Worm (Caenorhabditis elegans) whole organism, dauer: Measurements from ENCODE around the gene srd-18.

Experiments
- unc-62 ChIP-seq: sonication (generic microtip); optimal IDR thresholded peaks from 2 replicates; lab custom pipeline; 2017; ENCODE audit warnings: missing biosample characterization, missing genetic modification reagents, missing genetic modification characterization

srd-18 gene

ce11 chrV:13437473-13438074 is 10.9 kb upstream of the srd-18 start, which contains the start of gene mes-4:
Gene mes-4 (minus strand): TSS chrV:13437545.
- no peak for TF ChIP-seq unc-62

ce11 chrV:13432364-13432763 is 5.7 kb upstream of the srd-18 start, which contains the start of gene srd-17:
Gene srd-17 (minus strand): TSS chrV:13432714.
- no peak for TF ChIP-seq unc-62

ce11 chrV:13428660-13429059 is 2.0 kb upstream of the srd-18 start, which contains the start of gene srd-19:
Gene srd-19 (minus strand): TSS chrV:13428760.
- TF ChIP-seq unc-62, result no peak

ce11 chrV:13427378-13427777 is 714 bp upstream of the srd-18 start:
- no peak for TF ChIP-seq unc-62

ce11 chrV:13423608-13424007 is 3.1 kb downstream of the srd-18 start, which contains the start of gene srv-10:
Gene srv-10 (plus strand): TSS chrV:13423908.
- TF ChIP-seq unc-62, result no peak

ce11 chrV:13423045-13423444 is 3.6 kb downstream of the srd-18 start, which contains the start of gene srv-9:
Gene srv-9 (minus strand): TSS chrV:13423145.
- no peak for TF ChIP-seq unc-62

ce11 chrV:13421697-13422096 is 5.0 kb downstream of the srd-18 start:
- TF ChIP-seq unc-62, result no peak

ce11 chrV:13420640-13421039 is 6.0 kb downstream of the srd-18 start, which contains the start of gene srv-8:
Gene srv-8 (minus strand): TSS chrV:13420740.
- TF ChIP-seq unc-62, result no peak

- no peak for TF ChIP-seq unc-62
Observed at ce11 chrV:13417513-13417912, 9.2 kb downstream of the srd-18 start, which contains the start of gene F53F1.6. Gene F53F1.6 (minus strand): TSS chrV:13417613.

ce11 chrV:13416076-13416475 is 10.6 kb downstream of the srd-18 start:
- no peak for TF ChIP-seq unc-62

ce11 chrV:13415462-13415861 is 11.2 kb downstream of the srd-18 start:
- no peak for TF ChIP-seq unc-62

- TF ChIP-seq unc-62, result no peak
Observed at ce11 chrV:13414585-13414984, 12.1 kb downstream of the srd-18 start, which contains the start of gene cut-2. Gene cut-2 (plus strand): TSS chrV:13414949.

ce11 chrV:13413301-13413700 is 13.4 kb downstream of the srd-18 start:
- no peak for TF ChIP-seq unc-62

ce11 chrV:13411992-13412298 is 14.7 kb downstream of the srd-18 start:
- TF ChIP-seq unc-62, result no peak

ce11 chrV:13411225-13411991 is 15.3 kb downstream of the srd-18 start:
- TF ChIP-seq unc-62, result no peak

- TF ChIP-seq unc-62, result no peak
Observed at ce11 chrV:13410688-13411087, 16.0 kb downstream of the srd-18 start, which contains the start of gene F53F1.4. Gene F53F1.4 (plus strand): TSS chrV:13411077.

- no peak for TF ChIP-seq unc-62
Observed at ce11 chrV:13409089-13409488, 17.6 kb downstream of the srd-18 start.

ce11 chrV:13408440-13408839 is 18.2 kb downstream of the srd-18 start:
- TF ChIP-seq unc-62, result no peak
